Worm (Caenorhabditis elegans) whole organism, L4/young adult: ENCODE results near the gene twk-44.

ENCODE experiments used
- dao-5 ChIP-seq: sonication (generic microtip); optimal IDR thresholded peaks from 2 replicates; lab custom pipeline; 2016; ENCODE audit warnings: missing genotype, missing genetic modification characterization, moderate library complexity, missing compliant biosample characterization
- him-1 ChIP-seq: sonication (generic microtip); optimal IDR thresholded peaks from 2 replicates; lab custom pipeline; 2016; ENCODE audit warnings: missing genotype, missing genetic modification reagents, missing genetic modification characterization, missing compliant biosample characterization

ce11 chrX:11606815-11607499 is 20.0 kb downstream of the twk-44 start:
- TF ChIP-seq him-1 (tag; lab: Kevin White, UChicago) (no peak), dao-5 (no peak)
